Fruit fly (Drosophila melanogaster) whole organism, adult: ENCODE measurements around the gene CG10154.

Experiments used
- CG11617 ChIP-seq: fragments of 200-800 bp; sonication (Bioruptor generic); optimal IDR thresholded peaks from 2 replicates; lab custom pipeline; 2017; ENCODE audit warnings: mild to moderate bottlenecking, missing biosample characterization, missing genetic modification reagents, missing genetic modification characterization
- CG12768 ChIP-seq: fragments of 200-800 bp; sonication (Bioruptor generic); optimal IDR thresholded peaks from 2 replicates; lab custom pipeline; 2017; ENCODE audit warnings: missing biosample characterization, missing genetic modification characterization, mild to moderate bottlenecking, moderate library complexity, missing genetic modification reagents
- CG14711 ChIP-seq: fragments of 200-800 bp; sonication (Bioruptor generic); optimal IDR thresholded peaks from 2 replicates; lab custom pipeline; 2018; ENCODE audit warnings: missing biosample characterization, mild to moderate bottlenecking, missing genetic modification characterization, moderate library complexity
- CG1620 ChIP-seq: fragments of 200-800 bp; sonication (Bioruptor generic); optimal IDR thresholded peaks from 2 replicates; lab custom pipeline; 2016; ENCODE audit warnings: missing biosample characterization, missing genetic modification characterization
- CG33017 ChIP-seq: fragments of 200-800 bp; sonication (Bioruptor generic); optimal IDR thresholded peaks from 2 replicates; lab custom pipeline; 2018; ENCODE audit warnings: missing biosample characterization, mild to moderate bottlenecking, missing genetic modification characterization, moderate library complexity
- CG5204 ChIP-seq: fragments of 200-800 bp; sonication (Bioruptor generic); optimal IDR thresholded peaks from 2 replicates; lab custom pipeline; 2016; ENCODE audit warnings: missing biosample characterization, missing genetic modification characterization
- CG7045 ChIP-seq: fragments of 200-800 bp; sonication (Bioruptor generic); optimal IDR thresholded peaks from 2 replicates; lab custom pipeline; 2017; ENCODE audit warnings: missing biosample characterization, mild to moderate bottlenecking, missing genetic modification characterization
- CG7101 ChIP-seq: fragments of 200-800 bp; sonication (Bioruptor generic); optimal IDR thresholded peaks from 2 replicates; lab custom pipeline; 2018; ENCODE audit warnings: missing biosample characterization, mild to moderate bottlenecking, missing genetic modification characterization, moderate library complexity
- Clk ChIP-seq: fragments of 200-800 bp; sonication (Bioruptor generic); optimal IDR thresholded peaks from 2 replicates; lab custom pipeline; 2017; ENCODE audit warnings: missing biosample characterization, missing genetic modification characterization
- Crg-1 ChIP-seq: fragments of 200-800 bp; sonication (Bioruptor generic); optimal IDR thresholded peaks from 2 replicates; lab custom pipeline; 2016; ENCODE audit warnings: missing biosample characterization, missing genetic modification characterization
- Hr96 ChIP-seq: fragments of 200-800 bp; sonication (Bioruptor generic); optimal IDR thresholded peaks from 2 replicates; lab custom pipeline; 2016; ENCODE audit warnings: missing biosample characterization, missing genetic modification characterization
- Mnt ChIP-seq: fragments of 200-800 bp; sonication (Bioruptor generic); optimal IDR thresholded peaks from 2 replicates; lab custom pipeline; 2016; ENCODE audit warnings: missing biosample characterization, mild to moderate bottlenecking, missing genetic modification characterization
- bab1 ChIP-seq: fragments of 200-800 bp; sonication (Bioruptor generic); optimal IDR thresholded peaks from 3 replicates; lab custom pipeline; 2019; ENCODE audit warnings: missing biosample characterization, mild to moderate bottlenecking, missing genetic modification characterization, moderate library complexity
- cic ChIP-seq: fragments of 200-800 bp; sonication (Bioruptor generic); optimal IDR thresholded peaks from 2 replicates; lab custom pipeline; 2017; ENCODE audit warnings: missing biosample characterization, mild to moderate bottlenecking, missing genetic modification characterization, moderate library complexity
- cnc ChIP-seq, 2 experiments: fragments of >200 bp; optimal IDR thresholded peaks; 2 replicates each; lab custom pipeline; 2017
- kay ChIP-seq: fragments of 200-800 bp; sonication (Bioruptor generic); peaks from one replicate; lab custom pipeline; 2016; ENCODE audit warnings: missing biosample characterization, missing genetic modification characterization, borderline replicate concordance
- ovo ChIP-seq: fragments of 200-800 bp; sonication (Bioruptor generic); optimal IDR thresholded peaks from 2 replicates; lab custom pipeline; 2016; ENCODE audit warnings: missing biosample characterization, missing genetic modification characterization
- pad ChIP-seq: fragments of 200-800 bp; sonication (Bioruptor generic); optimal IDR thresholded peaks from 3 replicates; lab custom pipeline; 2017; ENCODE audit warnings: missing biosample characterization, missing genetic modification characterization, mild to moderate bottlenecking, moderate library complexity, missing genetic modification reagents
- tj ChIP-seq: fragments of 200-800 bp; sonication (Bioruptor generic); optimal IDR thresholded peaks from 3 replicates; lab custom pipeline; 2017; ENCODE audit warnings: missing biosample characterization, mild to moderate bottlenecking, missing genetic modification characterization, moderate library complexity
- toe ChIP-seq: fragments of 200-800 bp; sonication (Bioruptor generic); optimal IDR thresholded peaks from 2 replicates; lab custom pipeline; 2016; ENCODE audit warnings: missing biosample characterization, missing genetic modification characterization

The CG10154 gene

dm6 chr3L:13437654-13438053 is 718 bp upstream of the CG10154 start, which contains the start of gene CG10725:
Gene CG10725 (plus strand): TSS chr3L:13437954.
- no peak for TF ChIP-seq CG11617 (GFP tag; lab: Kevin White, UChicago)
- TF ChIP-seq cnc (optimal IDR thresholded peaks at IDR 0.05; lab: Kevin White, UChicago) = no peak
- TF ChIP-seq CG5204 (GFP tag; lab: Kevin White, UChicago) = no peak
- TF ChIP-seq cic = no peak
- TF ChIP-seq bab1 (GFP tag; lab: Kevin White, UChicago) = no peak
- no peak for TF ChIP-seq CG12768 (GFP tag; lab: Kevin White, UChicago)

dm6 chr3L:13435170-13435727 is 1.7 kb downstream of the CG10154 start, which contains the start of gene CG10713:
Gene CG10713 (minus strand): TSS chr3L:13435229.
- TF ChIP-seq CG7045 (GFP tag; lab: Kevin White, UChicago) = peak; percentile 11
- TF ChIP-seq Hr96 (GFP tag; lab: Kevin White, UChicago) = no peak

- no peak for TF ChIP-seq bab1 (GFP tag; lab: Kevin White, UChicago)
- TF ChIP-seq CG7045 (GFP tag; lab: Kevin White, UChicago) = no peak
- no peak for TF ChIP-seq cnc (optimal IDR thresholded peaks at IDR 0.05; lab: Kevin White, UChicago)
- no peak for TF ChIP-seq Mnt
- TF ChIP-seq CG1620 = no peak
- TF ChIP-seq CG11617 (GFP tag; lab: Kevin White, UChicago) = no peak
- TF ChIP-seq kay (GFP tag; lab: Kevin White, UChicago) = no peak
- no peak for TF ChIP-seq toe
- TF ChIP-seq CG7101 (tag; lab: Kevin White, UChicago) = no peak
- no peak for TF ChIP-seq cic
- no peak for TF ChIP-seq Clk (GFP tag; lab: Kevin White, UChicago)
- TF ChIP-seq CG5204 (GFP tag; lab: Kevin White, UChicago) = no peak
- no peak for TF ChIP-seq Hr96 (GFP tag; lab: Kevin White, UChicago)
- TF ChIP-seq ovo (GFP tag; lab: Kevin White, UChicago) = no peak
- no peak for TF ChIP-seq Crg-1
- TF ChIP-seq CG33017 (tag; lab: Kevin White, UChicago) = no peak
- no peak for TF ChIP-seq tj (GFP tag; lab: Kevin White, UChicago)
- no peak for TF ChIP-seq CG12768 (GFP tag; lab: Kevin White, UChicago)
- TF ChIP-seq CG14711 (tag; lab: Kevin White, UChicago) = no peak
These were observed 3.4 kb downstream of the CG10154 start for dm6 chr3L:13433522-13433921.

- TF ChIP-seq CG14711 (tag; lab: Kevin White, UChicago) = no peak
- TF ChIP-seq cic = no peak
- TF ChIP-seq Mnt = no peak
- no peak for TF ChIP-seq Hr96 (GFP tag; lab: Kevin White, UChicago)
- TF ChIP-seq CG7045 (GFP tag; lab: Kevin White, UChicago) = no peak
- TF ChIP-seq Crg-1 = no peak
- TF ChIP-seq CG12768 (GFP tag; lab: Kevin White, UChicago) = no peak
- no peak for TF ChIP-seq CG7101 (tag; lab: Kevin White, UChicago)
These were observed 4.1 kb downstream of the CG10154 start for dm6 chr3L:13432791-13433190.

- no peak for TF ChIP-seq Crg-1
- TF ChIP-seq pad (GFP tag; lab: Kevin White, UChicago) = no peak
- no peak for TF ChIP-seq CG12768 (GFP tag; lab: Kevin White, UChicago)
- no peak for TF ChIP-seq toe
- no peak for TF ChIP-seq Clk (GFP tag; lab: Kevin White, UChicago)
- no peak for TF ChIP-seq CG7101 (tag; lab: Kevin White, UChicago)
- TF ChIP-seq CG5204 (GFP tag; lab: Kevin White, UChicago) = no peak
- TF ChIP-seq CG33017 (tag; lab: Kevin White, UChicago) = no peak
- no peak for TF ChIP-seq kay (GFP tag; lab: Kevin White, UChicago)
- no peak for TF ChIP-seq cic
- TF ChIP-seq bab1 (GFP tag; lab: Kevin White, UChicago) = no peak
- no peak for TF ChIP-seq CG1620
- TF ChIP-seq ovo (GFP tag; lab: Kevin White, UChicago) = no peak
- no peak for TF ChIP-seq CG7045 (GFP tag; lab: Kevin White, UChicago)
- no peak for TF ChIP-seq cnc (optimal IDR thresholded peaks at IDR 0.05; lab: Kevin White, UChicago)
- no peak for TF ChIP-seq Mnt
These were observed 6.8 kb downstream of the CG10154 start for dm6 chr3L:13430171-13430570.

dm6 chr3L:13426573-13426972 is 10.4 kb downstream of the CG10154 start, which contains the start of gene CG14105:
Gene CG14105 (minus strand): TSS chr3L:13426673.
- TF ChIP-seq CG5204 (GFP tag; lab: Kevin White, UChicago) = no peak
- no peak for TF ChIP-seq bab1 (GFP tag; lab: Kevin White, UChicago)
- no peak for TF ChIP-seq CG12768 (GFP tag; lab: Kevin White, UChicago)
- no peak for TF ChIP-seq CG11617 (GFP tag; lab: Kevin White, UChicago)
- TF ChIP-seq toe = no peak
- no peak for TF ChIP-seq CG7101 (tag; lab: Kevin White, UChicago)
- no peak for TF ChIP-seq ovo (GFP tag; lab: Kevin White, UChicago)
- TF ChIP-seq Crg-1 = no peak
- TF ChIP-seq CG14711 (tag; lab: Kevin White, UChicago) = no peak
- no peak for TF ChIP-seq Clk (GFP tag; lab: Kevin White, UChicago)
- no peak for TF ChIP-seq CG33017 (tag; lab: Kevin White, UChicago)
- TF ChIP-seq cnc (optimal IDR thresholded peaks at IDR 0.05; lab: Kevin White, UChicago) = no peak
- TF ChIP-seq kay (GFP tag; lab: Kevin White, UChicago) = no peak
- TF ChIP-seq tj (GFP tag; lab: Kevin White, UChicago) = no peak
- TF ChIP-seq cic = no peak
- no peak for TF ChIP-seq Hr96 (GFP tag; lab: Kevin White, UChicago)
- no peak for TF ChIP-seq Mnt
- TF ChIP-seq CG7045 (GFP tag; lab: Kevin White, UChicago) = no peak
- TF ChIP-seq CG1620 = no peak
- no peak for TF ChIP-seq pad (GFP tag; lab: Kevin White, UChicago)
